Worm (Caenorhabditis elegans): ENCODE results near the gene Y37E11AL.3.

ce11 chrIV:3686765-3687164 is 8.0 kb upstream of the Y37E11AL.3 start, which contains the start of gene map-1:
- TF ChIP-seq tra-4 (tag; optimal IDR thresholded peaks at IDR 0.05), result no peak
- no peak for TF ChIP-seq ama-1 (optimal IDR thresholded peaks at IDR 0.05)
- no peak for TF ChIP-seq tbx-37 (GFP tag; conservative IDR thresholded peaks at IDR 0.05)
- no peak for TF ChIP-seq tbx-11 (GFP tag; IDR thresholded peaks at IDR 0.05)
- no peak for TF ChIP-seq ceh-36 (tag; optimal IDR thresholded peaks at IDR 0.05)
- TF ChIP-seq flt-1 (GFP tag; IDR thresholded peaks at IDR 0.05), result no peak
- no peak for TF ChIP-seq hmg-4 (GFP tag; optimal IDR thresholded peaks at IDR 0.05)
- no peak for TF ChIP-seq hmbx-1 (tag; optimal IDR thresholded peaks at IDR 0.05)
